Worm (Caenorhabditis elegans) whole organism, L2 larva: ENCODE measurements around the gene zgpa-1.

ENCODE experiments used
- C34F6.9 ChIP-seq: fragments of 150-350 bp; optimal IDR thresholded peaks from 2 replicates; lab custom pipeline; 2014; ENCODE audit warnings: missing biosample characterization, missing genetic modification characterization
- F13H6.1 ChIP-seq: sonication (generic microtip); optimal IDR thresholded peaks from 2 replicates; lab custom pipeline; 2016; ENCODE audit warnings: missing genetic modification characterization, missing compliant biosample characterization
- R02D3.7 ChIP-seq: fragments of 150-350 bp; optimal IDR thresholded peaks from 2 replicates; lab custom pipeline; 2014; ENCODE audit warnings: missing biosample characterization, missing genetic modification characterization
- alr-1 ChIP-seq: fragments of 150-350 bp; optimal IDR thresholded peaks from 2 replicates; lab custom pipeline; 2014; ENCODE audit warnings: missing biosample characterization, missing genetic modification characterization
- aly-2 ChIP-seq: fragments of 150-350 bp; optimal IDR thresholded peaks from 2 replicates; lab custom pipeline; 2014; ENCODE audit warnings: missing biosample characterization, missing genetic modification characterization
- ama-1 ChIP-seq: fragments of 150-350 bp; optimal IDR thresholded peaks from 2 replicates; lab custom pipeline; 2018; ENCODE audit warnings: inconsistent platforms
- blmp-1 ChIP-seq: sonication (generic microtip); optimal IDR thresholded peaks from 2 replicates; lab custom pipeline; 2017; ENCODE audit warnings: missing genetic modification characterization, mild to moderate bottlenecking, missing compliant biosample characterization, antibody characterized with exemption, moderate library complexity; ENCODE audit not compliant: insufficient read depth
- ceh-16 ChIP-seq: fragments of 150-350 bp; optimal IDR thresholded peaks from 2 replicates; lab custom pipeline; 2014; ENCODE audit warnings: missing biosample characterization, missing genetic modification characterization
- crh-2 ChIP-seq: sonication (generic microtip); optimal IDR thresholded peaks from 2 replicates; lab custom pipeline; 2017; ENCODE audit warnings: missing biosample characterization, missing genetic modification characterization
- elt-1 ChIP-seq: fragments of 150-350 bp; optimal IDR thresholded peaks from 2 replicates; lab custom pipeline; 2014; ENCODE audit warnings: missing biosample characterization, missing genetic modification characterization
- fos-1 ChIP-seq: fragments of 150-350 bp; optimal IDR thresholded peaks from 2 replicates; lab custom pipeline; 2014; ENCODE audit warnings: missing biosample characterization, missing genetic modification characterization
- gmeb-1 ChIP-seq: fragments of 150-350 bp; optimal IDR thresholded peaks from 2 replicates; lab custom pipeline; 2014; ENCODE audit warnings: missing biosample characterization, missing genetic modification characterization
- lin-11 ChIP-seq: fragments of 150-350 bp; sonication (generic microtip); optimal IDR thresholded peaks from 2 replicates; lab custom pipeline; 2014; ENCODE audit warnings: missing biosample characterization, missing genetic modification characterization, inconsistent platforms, mixed read lengths
- lsy-2 ChIP-seq, 2 experiments: fragments of 150-350 bp in 1 of 2; sonication (generic microtip) in 1 of 2; optimal IDR thresholded peaks; 2 replicates each; lab custom pipeline; 2014 to 2017; ENCODE audit warnings: missing biosample characterization in 2 of 2, missing genetic modification characterization in 2 of 2
- mab-5 ChIP-seq: fragments of 150-350 bp; optimal IDR thresholded peaks from 2 replicates; lab custom pipeline; 2014; ENCODE audit warnings: missing biosample characterization, missing genetic modification characterization
- mdl-1 ChIP-seq, 2 experiments: fragments of 150-350 bp in 1 of 2; sonication (generic microtip) in 1 of 2; optimal IDR thresholded peaks; 2 replicates each; lab custom pipeline; 2017; ENCODE audit warnings: missing biosample characterization in 2 of 2, missing genetic modification characterization in 2 of 2
- nhr-11 ChIP-seq: fragments of 150-350 bp; optimal IDR thresholded peaks from 2 replicates; lab custom pipeline; 2014; ENCODE audit warnings: missing biosample characterization, missing genetic modification characterization
- nhr-12 ChIP-seq: fragments of 150-350 bp; optimal IDR thresholded peaks from 2 replicates; lab custom pipeline; 2014; ENCODE audit warnings: missing biosample characterization, missing genetic modification characterization
- nhr-129 ChIP-seq: fragments of 150-350 bp; optimal IDR thresholded peaks from 2 replicates; lab custom pipeline; 2014; ENCODE audit warnings: missing biosample characterization, missing genetic modification characterization
- nhr-21 ChIP-seq: fragments of 150-350 bp; optimal IDR thresholded peaks from 2 replicates; lab custom pipeline; 2014; ENCODE audit warnings: missing biosample characterization, missing genetic modification characterization
- nhr-23 ChIP-seq: fragments of 150-350 bp; optimal IDR thresholded peaks from 2 replicates; lab custom pipeline; 2014; ENCODE audit warnings: missing biosample characterization, missing genetic modification reagents, missing genetic modification characterization
- nhr-237 ChIP-seq: fragments of 150-350 bp; optimal IDR thresholded peaks from 2 replicates; lab custom pipeline; 2014; ENCODE audit warnings: missing biosample characterization, missing genetic modification characterization
- nhr-25 ChIP-seq: fragments of 150-350 bp; sonication (generic microtip); optimal IDR thresholded peaks from 3 replicates; lab custom pipeline; 2014; ENCODE audit warnings: missing biosample characterization, missing genetic modification characterization
- nhr-6 ChIP-seq: fragments of 150-350 bp; optimal IDR thresholded peaks from 2 replicates; lab custom pipeline; 2014; ENCODE audit warnings: missing biosample characterization, missing genetic modification characterization
- nhr-77 ChIP-seq: fragments of 150-350 bp; optimal IDR thresholded peaks from 2 replicates; lab custom pipeline; 2014; ENCODE audit warnings: missing biosample characterization, missing genetic modification characterization
- sem-4 ChIP-seq: fragments of 150-350 bp; optimal IDR thresholded peaks from 2 replicates; lab custom pipeline; 2014; ENCODE audit warnings: missing biosample characterization, missing genetic modification reagents, missing genetic modification characterization
- sma-3 ChIP-seq: sonication (generic microtip); optimal IDR thresholded peaks from 2 replicates; lab custom pipeline; 2016; ENCODE audit warnings: missing genetic modification reagents, missing genetic modification characterization, missing compliant biosample characterization
- sma-9 ChIP-seq, 2 experiments: fragments of 150-350 bp in 1 of 2; sonication (generic microtip) in 1 of 2; optimal IDR thresholded peaks; 2 replicates each; lab custom pipeline; 2014 to 2016; ENCODE audit warnings: missing genetic modification characterization in 2 of 2, mild to moderate bottlenecking in 1 of 2, missing biosample characterization in 1 of 2, missing compliant biosample characterization in 1 of 2, missing genetic modification reagents in 1 of 2, moderate library complexity in 1 of 2
- snpc-4 ChIP-seq: fragments of 150-350 bp; optimal IDR thresholded peaks from 2 replicates; lab custom pipeline; 2014; ENCODE audit warnings: missing biosample characterization, missing genetic modification characterization
- unc-39 ChIP-seq: fragments of 150-350 bp; optimal IDR thresholded peaks from 2 replicates; lab custom pipeline; 2014; ENCODE audit warnings: missing biosample characterization, missing genetic modification characterization
- unc-55 ChIP-seq: fragments of 150-350 bp; sonication (generic microtip); optimal IDR thresholded peaks from 3 replicates; lab custom pipeline; 2014; ENCODE audit warnings: missing biosample characterization, missing genetic modification reagents, missing genetic modification characterization
- unc-62 ChIP-seq: fragments of 150-350 bp; optimal IDR thresholded peaks from 2 replicates; lab custom pipeline; 2014; ENCODE audit warnings: missing biosample characterization, missing genetic modification reagents, missing genetic modification characterization
- zag-1 ChIP-seq: fragments of 150-350 bp; optimal IDR thresholded peaks from 2 replicates; lab custom pipeline; 2014; ENCODE audit warnings: missing biosample characterization, missing genetic modification characterization
- ztf-11 ChIP-seq: sonication (generic microtip); optimal IDR thresholded peaks from 2 replicates; lab custom pipeline; 2017; ENCODE audit warnings: missing biosample characterization, missing genetic modification characterization
- ztf-4 ChIP-seq: fragments of 150-350 bp; optimal IDR thresholded peaks from 2 replicates; lab custom pipeline; 2014; ENCODE audit warnings: missing biosample characterization, missing genetic modification characterization

Gene zgpa-1

DNA sequence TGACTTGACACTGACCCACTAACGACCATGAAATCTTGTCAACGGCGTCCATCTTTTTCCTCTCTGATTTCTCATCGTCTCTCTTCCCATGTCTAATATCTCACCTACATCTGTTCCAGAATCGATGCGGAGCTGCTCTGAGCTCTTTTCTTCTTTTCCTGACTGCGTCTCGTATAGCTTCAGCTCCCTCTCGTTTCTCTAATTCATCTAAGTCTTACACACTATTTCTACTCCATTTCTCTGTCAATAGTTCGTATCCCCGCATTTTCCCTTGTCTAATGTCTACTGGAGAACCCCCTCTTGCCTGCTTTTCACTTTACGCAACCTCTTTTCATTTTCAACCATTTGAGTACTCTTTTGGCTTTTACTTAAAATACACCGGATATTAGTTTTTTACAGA lies 5.2 kb upstream of the zgpa-1 start, which contains the start of gene ric-3 (continued):
- TF ChIP-seq ceh-16 (tag; lab: Kevin White, UChicago) = no peak

DNA sequence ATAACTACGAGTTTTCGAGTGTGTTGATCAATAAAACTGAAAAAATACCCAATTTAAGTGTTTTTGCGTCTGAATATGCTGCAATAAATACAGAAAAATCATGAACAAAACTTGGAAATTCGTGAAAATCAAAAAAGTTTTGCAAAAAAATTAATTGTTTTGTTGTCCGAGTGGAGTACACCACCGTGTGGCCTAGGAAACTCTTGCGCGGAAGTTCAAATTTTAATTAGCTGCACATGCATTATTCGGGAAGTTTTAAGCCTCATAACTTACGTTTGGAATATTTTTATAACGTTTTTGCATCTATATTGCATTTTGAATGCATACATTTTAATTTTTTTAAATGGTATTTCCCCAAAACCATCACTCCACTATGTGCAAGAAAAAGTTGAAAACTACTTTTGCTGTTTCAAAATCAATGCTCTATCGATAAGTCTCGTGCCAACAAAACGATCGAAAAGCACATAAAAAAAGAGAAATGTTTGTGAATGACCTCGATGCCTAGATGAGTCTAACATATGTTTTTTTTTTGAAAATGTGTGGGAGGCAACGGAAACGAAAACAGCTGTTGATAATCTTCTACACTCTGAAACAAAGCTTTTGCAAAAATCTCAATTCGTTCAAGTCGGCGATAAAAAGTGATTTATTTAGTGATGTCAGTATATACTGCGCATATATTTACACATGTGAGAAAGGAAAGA lies 3.9 kb upstream of the zgpa-1 start:
- TF ChIP-seq C34F6.9 (tag; lab: Kevin White, UChicago) = peak; percentile 13
- no peak for TF ChIP-seq nhr-23
- peak; percentile 57 for TF ChIP-seq sma-3 (GFP tag; lab: Kevin White, UChicago)
- TF ChIP-seq nhr-129 = peak; percentile 43
- TF ChIP-seq unc-62 (GFP tag; lab: Kevin White, UChicago) = no peak
- TF ChIP-seq sem-4 = no peak
- no peak for TF ChIP-seq nhr-6
- no peak for TF ChIP-seq ztf-11 (tag; lab: Kevin White, UChicago)
- TF ChIP-seq lin-11 = no peak
- TF ChIP-seq alr-1 (tag; lab: Kevin White, UChicago) = no peak
- peak; percentile 41 for TF ChIP-seq unc-55 (GFP tag; lab: Kevin White, UChicago)
- peak in 1 of 2 experiments; percentile 56 for TF ChIP-seq lsy-2 (tag; optimal IDR thresholded peaks at IDR 0.05; lab: Kevin White, UChicago)
- TF ChIP-seq gmeb-1 (tag; lab: Kevin White, UChicago) = peak; percentile 88
- TF ChIP-seq crh-2 (tag; lab: Kevin White, UChicago) = peak; percentile 20
- TF ChIP-seq ztf-4 (tag; lab: Kevin White, UChicago) = no peak
- peak; percentile 16 for TF ChIP-seq sma-9 (GFP tag; optimal IDR thresholded peaks at IDR 0.05; lab: Kevin White, UChicago)
- no peak for TF ChIP-seq sma-9 (tag; optimal IDR thresholded peaks at IDR 0.05; lab: Kevin White, UChicago)
- TF ChIP-seq zag-1 (tag; lab: Kevin White, UChicago) = no peak

DNA sequence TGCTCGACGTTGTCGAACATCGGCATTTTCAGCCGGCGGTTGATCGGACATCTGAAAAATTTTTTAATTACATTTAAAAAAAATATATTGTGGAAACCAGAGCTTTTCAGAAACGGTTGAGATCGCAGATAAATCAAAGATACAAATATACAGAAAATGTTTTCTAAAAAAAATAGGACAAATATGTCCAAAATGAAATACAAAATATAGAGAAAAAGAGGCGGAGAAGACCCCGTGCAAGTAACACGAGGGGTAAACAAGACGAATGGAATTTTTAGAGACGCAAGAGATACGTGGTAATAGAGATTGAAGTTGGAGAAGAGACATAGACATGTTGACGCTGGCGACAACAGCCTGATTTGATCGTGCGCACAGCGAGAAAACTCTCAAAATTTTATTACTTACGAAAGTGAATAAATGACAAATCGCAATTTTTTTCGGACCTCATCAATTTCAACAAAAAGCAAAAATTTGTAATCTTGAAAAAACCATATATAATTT lies 3.1 kb upstream of the zgpa-1 start, which contains the start of gene cdgs-1:
cdgs-1 (minus strand) TSS at position 51 of the 501 bp plus-strand sequence.
- TF ChIP-seq sem-4 = no peak
- peak; percentile 75 for TF ChIP-seq crh-2 (tag; lab: Kevin White, UChicago)
- no peak for TF ChIP-seq nhr-237 (tag; lab: Kevin White, UChicago)
- no peak for TF ChIP-seq nhr-21 (tag; lab: Kevin White, UChicago)
- peak; percentile 73 for TF ChIP-seq C34F6.9 (tag; lab: Kevin White, UChicago)
- TF ChIP-seq nhr-12 (tag; lab: Kevin White, UChicago) = no peak
- no peak for TF ChIP-seq unc-39 (tag; lab: Kevin White, UChicago)
- no peak for TF ChIP-seq nhr-6
- TF ChIP-seq unc-62 (GFP tag; lab: Kevin White, UChicago) = no peak
- TF ChIP-seq fos-1 (tag; lab: Kevin White, UChicago) = peak; percentile 20
- TF ChIP-seq nhr-25 (tag; lab: Kevin White, UChicago) = peak; percentile 30
- peak; percentile 62 to 64 for TF ChIP-seq mdl-1 (tag; optimal IDR thresholded peaks at IDR 0.05; lab: Kevin White, UChicago)
- TF ChIP-seq R02D3.7 (tag; lab: Kevin White, UChicago) = no peak
- peak; percentile 63 for TF ChIP-seq sma-9 (GFP tag; optimal IDR thresholded peaks at IDR 0.05; lab: Kevin White, UChicago)
- no peak for TF ChIP-seq sma-9 (tag; optimal IDR thresholded peaks at IDR 0.05; lab: Kevin White, UChicago)
- TF ChIP-seq mab-5 = no peak
- TF ChIP-seq lin-11 = no peak
- no peak for TF ChIP-seq nhr-11 (tag; lab: Kevin White, UChicago)
- TF ChIP-seq snpc-4 = no peak
- TF ChIP-seq lsy-2 (tag; optimal IDR thresholded peaks at IDR 0.05; lab: Kevin White, UChicago) = peak in 1 of 2 experiments; percentile 59
- TF ChIP-seq F13H6.1 (tag; lab: Kevin White, UChicago) = peak; percentile 19
- no peak for TF ChIP-seq nhr-77
- no peak for TF ChIP-seq ama-1 (lab: Kevin White, UChicago)
- no peak for TF ChIP-seq aly-2 (tag; lab: Kevin White, UChicago)
- no peak for TF ChIP-seq gmeb-1 (tag; lab: Kevin White, UChicago)
- TF ChIP-seq unc-55 (GFP tag; lab: Kevin White, UChicago) = peak; percentile 57
- peak; percentile 77 for TF ChIP-seq nhr-129
- TF ChIP-seq blmp-1 (tag; lab: Kevin White, UChicago) = no peak
- TF ChIP-seq, all 48 proteins: peak for 10

DNA sequence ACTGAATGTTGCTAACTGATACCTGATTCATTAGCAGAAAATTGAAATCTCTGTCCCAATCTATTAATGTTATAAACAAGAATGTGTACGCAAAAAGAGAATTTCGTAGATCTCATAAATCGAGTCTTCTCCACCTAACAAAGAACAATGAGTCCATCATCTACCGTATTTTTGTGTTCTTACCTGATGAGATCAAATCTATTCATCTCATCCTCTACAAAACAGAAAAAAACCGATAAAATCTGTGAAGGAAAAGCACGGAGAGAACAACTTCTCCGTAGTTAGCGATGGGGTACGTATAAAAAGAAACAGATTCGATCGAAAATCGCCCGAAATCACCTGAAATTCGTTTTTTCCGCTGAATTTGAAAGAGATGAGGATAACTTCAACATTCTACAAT lies 4.0 kb downstream of the zgpa-1 start, which contains the start of gene C33H5.1:
C33H5.1 (plus strand) TSS at position 330 of the 400 bp plus-strand sequence.
- TF ChIP-seq nhr-11 (tag; lab: Kevin White, UChicago) (no peak), elt-1 (tag; lab: Kevin White, UChicago) (peak; percentile 59)
- TF ChIP-seq, all 48 proteins: peak for 1
